Worm (Caenorhabditis elegans) whole organism, young adult: ENCODE measurements around the gene dao-2.
A peak's percentile ranks its signal among the peaks of the same experiment; 100 is the strongest.

Experiments
- B0035.1 ChIP-seq: sonication (generic microtip); optimal IDR thresholded peaks from 2 replicates; lab custom pipeline; 2016; ENCODE audit warnings: missing genetic modification characterization, mild to moderate bottlenecking, missing compliant biosample characterization, missing genotype, missing genetic modification reagents
- B0336.3 ChIP-seq: fragments of 200-800 bp; sonication (Bioruptor generic); IDR thresholded peaks from 2 replicates; pipeline ENCODE4 v1.3.6; 2022; ENCODE audit warnings: missing genetic modification characterization, missing compliant biosample characterization
- C06A6.2 ChIP-seq: fragments of 200-800 bp; sonication (Bioruptor generic); conservative IDR thresholded peaks from 2 replicates; pipeline ENCODE4 v1.3.6; 2022; ENCODE audit warnings: missing genetic modification characterization, missing compliant biosample characterization
- D2030.7 ChIP-seq: fragments of 200-800 bp; sonication (Bioruptor generic); IDR thresholded peaks from 2 replicates; pipeline ENCODE4 v1.3.6; 2022; ENCODE audit warnings: missing genetic modification reagents, missing genetic modification characterization, missing compliant biosample characterization
- F10E7.11 ChIP-seq: sonication (generic microtip); optimal IDR thresholded peaks from 2 replicates; lab custom pipeline; 2017; ENCODE audit warnings: mild to moderate bottlenecking, missing genetic modification characterization, moderate library complexity, missing compliant biosample characterization
- F23B12.7 ChIP-seq: sonication (generic microtip); optimal IDR thresholded peaks from 2 replicates; lab custom pipeline; 2017; ENCODE audit warnings: missing genetic modification characterization, mild to moderate bottlenecking, missing compliant biosample characterization, antibody characterized with exemption, moderate library complexity; ENCODE audit not compliant: insufficient read depth
- F33H1.4 ChIP-seq: fragments of 200-800 bp; sonication (Bioruptor generic); IDR thresholded peaks from 2 replicates; pipeline ENCODE4 v1.3.6; 2022; ENCODE audit warnings: missing genetic modification reagents, missing genetic modification characterization, missing compliant biosample characterization
- F37B4.10 ChIP-seq: fragments of 200-800 bp; sonication (Bioruptor generic); IDR thresholded peaks from 2 replicates; pipeline ENCODE4 v1.3.6; 2022; ENCODE audit warnings: missing genetic modification characterization, missing compliant biosample characterization
- F55B11.4 ChIP-seq: sonication (generic microtip); optimal IDR thresholded peaks from 2 replicates; lab custom pipeline; 2016; ENCODE audit warnings: missing compliant biosample characterization, missing genetic modification characterization, borderline replicate concordance; ENCODE audit not compliant: insufficient read depth
- F57A8.1 ChIP-seq: fragments of 200-800 bp; sonication (Bioruptor generic); optimal IDR thresholded peaks from 2 replicates; lab custom pipeline; 2018; ENCODE audit warnings: mild to moderate bottlenecking, missing genetic modification characterization, moderate library complexity, missing compliant biosample characterization
- F57C9.4 ChIP-seq: sonication (generic microtip); optimal IDR thresholded peaks from 2 replicates; lab custom pipeline; 2017; ENCODE audit warnings: mild to moderate bottlenecking, missing genetic modification characterization, missing compliant biosample characterization
- K12H6.12 ChIP-seq: fragments of 200-800 bp; sonication (Bioruptor generic); optimal IDR thresholded peaks from 2 replicates; lab custom pipeline; 2018; ENCODE audit warnings: mild to moderate bottlenecking, missing genetic modification characterization, missing compliant biosample characterization
- T07F8.4 ChIP-seq: sonication (generic microtip); optimal IDR thresholded peaks from 2 replicates; lab custom pipeline; 2016; ENCODE audit warnings: mild to moderate bottlenecking, missing genetic modification characterization, moderate library complexity, missing compliant biosample characterization
- Y53F4B.3 ChIP-seq: fragments of 200-800 bp; sonication (Bioruptor generic); IDR thresholded peaks from 2 replicates; pipeline ENCODE4 v1.3.6; 2022; ENCODE audit warnings: missing genetic modification reagents, missing genetic modification characterization, missing compliant biosample characterization
- Y56A3A.18 ChIP-seq: fragments of 200-800 bp; sonication (Bioruptor generic); IDR thresholded peaks from 2 replicates; pipeline ENCODE4 v1.3.6; 2022; ENCODE audit warnings: missing genetic modification reagents, missing genetic modification characterization, missing compliant biosample characterization
- Y79H2A.3 ChIP-seq: fragments of 200-800 bp; sonication (Bioruptor generic); conservative IDR thresholded peaks from 2 replicates; pipeline ENCODE4 v1.3.6; 2022; ENCODE audit warnings: missing genetic modification reagents, missing genetic modification characterization, missing compliant biosample characterization
- Y95B8A.8 ChIP-seq: fragments of 200-800 bp; sonication (Bioruptor generic); IDR thresholded peaks from 2 replicates; pipeline ENCODE4 v1.3.6; 2022; ENCODE audit warnings: missing genetic modification reagents, missing genetic modification characterization, missing compliant biosample characterization
- aptf-3 ChIP-seq: fragments of 200-800 bp; sonication (Bioruptor generic); IDR thresholded peaks from 2 replicates; pipeline ENCODE4 v1.3.6; 2022; ENCODE audit warnings: missing genetic modification characterization, missing compliant biosample characterization
- atf-7 ChIP-seq: sonication (generic microtip); optimal IDR thresholded peaks from 2 replicates; lab custom pipeline; 2017; ENCODE audit warnings: mild to moderate bottlenecking, missing genetic modification characterization, missing compliant biosample characterization
- attf-5 ChIP-seq: fragments of 200-800 bp; sonication (Bioruptor generic); optimal IDR thresholded peaks from 2 replicates; lab custom pipeline; 2018; ENCODE audit warnings: mild to moderate bottlenecking, missing genetic modification characterization, missing compliant biosample characterization
- bed-2 ChIP-seq: fragments of 200-800 bp; sonication (Bioruptor generic); IDR thresholded peaks from 2 replicates; pipeline ENCODE4 v1.3.6; 2022; ENCODE audit warnings: missing genetic modification reagents, missing genetic modification characterization, missing compliant biosample characterization
- cebp-2 ChIP-seq: fragments of 200-800 bp; sonication (Bioruptor generic); IDR thresholded peaks from 2 replicates; pipeline ENCODE4 v1.3.6; 2022; ENCODE audit warnings: missing genetic modification characterization, missing compliant biosample characterization
- ceh-100 ChIP-seq: fragments of 200-800 bp; sonication (Bioruptor generic); IDR thresholded peaks from 2 replicates; pipeline ENCODE4 v1.3.6; 2022; ENCODE audit warnings: missing genetic modification reagents, missing genetic modification characterization, missing compliant biosample characterization
- ceh-27 ChIP-seq: fragments of 200-800 bp; sonication (Bioruptor generic); optimal IDR thresholded peaks from 2 replicates; lab custom pipeline; 2018; ENCODE audit warnings: mild to moderate bottlenecking, missing genetic modification characterization, moderate library complexity, missing compliant biosample characterization
- ceh-40 ChIP-seq: fragments of 200-800 bp; sonication (Bioruptor generic); IDR thresholded peaks from 2 replicates; pipeline ENCODE4 v1.3.6; 2022; ENCODE audit warnings: missing genetic modification characterization, missing compliant biosample characterization
- ceh-91 ChIP-seq: fragments of 200-800 bp; sonication (Bioruptor generic); IDR thresholded peaks from 2 replicates; pipeline ENCODE4 v1.3.6; 2022; ENCODE audit warnings: missing genetic modification reagents, missing genetic modification characterization, missing compliant biosample characterization
- dpff-1 ChIP-seq: sonication (generic microtip); optimal IDR thresholded peaks from 2 replicates; lab custom pipeline; 2017; ENCODE audit warnings: mild to moderate bottlenecking, missing genetic modification characterization, missing compliant biosample characterization
- him-1 ChIP-seq: sonication (generic microtip); optimal IDR thresholded peaks from 2 replicates; lab custom pipeline; 2016; ENCODE audit warnings: missing genotype, missing genetic modification reagents, missing genetic modification characterization, missing compliant biosample characterization
- hmg-1.2 ChIP-seq: fragments of 200-800 bp; sonication (Bioruptor generic); IDR thresholded peaks from 2 replicates; pipeline ENCODE4 v1.3.6; 2022; ENCODE audit warnings: missing genetic modification reagents, missing genetic modification characterization, missing compliant biosample characterization
- hrde-1 ChIP-seq: sonication (generic microtip); optimal IDR thresholded peaks from 2 replicates; lab custom pipeline; 2016; ENCODE audit warnings: missing genetic modification characterization, mild to moderate bottlenecking, missing compliant biosample characterization, moderate library complexity, missing genotype, missing genetic modification reagents, borderline replicate concordance
- lin-26 ChIP-seq: fragments of 200-800 bp; sonication (Bioruptor generic); IDR thresholded peaks from 2 replicates; pipeline ENCODE4 v1.3.6; 2022; ENCODE audit warnings: missing genetic modification reagents, missing genetic modification characterization, missing compliant biosample characterization
- lin-35 ChIP-seq, 3 experiments: fragments of 150-350 bp in 2 of 3; sonication (generic microtip) in 1 of 3; optimal IDR thresholded peaks; 2 replicates each; lab custom pipeline; 2014 to 2018; ENCODE audit warnings: missing biosample characterization in 3 of 3, missing genetic modification characterization in 3 of 3, missing genetic modification reagents in 3 of 3
- lin-54 ChIP-seq: fragments of 200-800 bp; sonication (Bioruptor generic); optimal IDR thresholded peaks from 2 replicates; lab custom pipeline; 2018; ENCODE audit warnings: mild to moderate bottlenecking, missing genetic modification characterization, missing compliant biosample characterization
- mel-28 ChIP-seq: sonication (generic microtip); optimal IDR thresholded peaks from 2 replicates; lab custom pipeline; 2016; ENCODE audit warnings: borderline replicate concordance, mild to moderate bottlenecking, missing genetic modification characterization, missing compliant biosample characterization
- mes-4 ChIP-seq: sonication (generic microtip); optimal IDR thresholded peaks from 2 replicates; lab custom pipeline; 2016; ENCODE audit warnings: missing genotype, missing genetic modification characterization, missing compliant biosample characterization
- nfya-1 ChIP-seq: sonication (generic microtip); optimal IDR thresholded peaks from 2 replicates; lab custom pipeline; 2017; ENCODE audit warnings: antibody characterized with exemption, missing compliant biosample characterization, missing genetic modification characterization, borderline replicate concordance; ENCODE audit not compliant: insufficient read depth
- nfyb-1 ChIP-seq: fragments of 200-800 bp; sonication (Bioruptor generic); IDR thresholded peaks from 2 replicates; pipeline ENCODE4 v1.3.6; 2022; ENCODE audit warnings: missing genetic modification reagents, missing genetic modification characterization, missing compliant biosample characterization
- nhr-120 ChIP-seq: fragments of 200-800 bp; sonication (Bioruptor generic); IDR thresholded peaks from 2 replicates; pipeline ENCODE4 v1.3.6; 2022; ENCODE audit warnings: missing genetic modification characterization, missing compliant biosample characterization
- nhr-90 ChIP-seq: sonication (generic microtip); optimal IDR thresholded peaks from 2 replicates; lab custom pipeline; 2016; ENCODE audit warnings: missing genotype, mild to moderate bottlenecking, missing genetic modification characterization, missing compliant biosample characterization
- pha-4 ChIP-seq: fragments of 150-350 bp; sonication (generic microtip); optimal IDR thresholded peaks from 2 replicates; lab custom pipeline; 2014; ENCODE audit warnings: missing biosample characterization, missing genetic modification reagents, missing genetic modification characterization
- rcor-1 ChIP-seq: fragments of 200-800 bp; sonication (Bioruptor generic); IDR thresholded peaks from 2 replicates; pipeline ENCODE4 v1.3.6; 2022; ENCODE audit warnings: missing genetic modification reagents, missing genetic modification characterization, missing compliant biosample characterization
- rpc-1 ChIP-seq, 2 experiments: fragments of 150-350 bp in 1 of 2; sonication (generic microtip) in 1 of 2; optimal IDR thresholded peaks; 2 replicates each; lab custom pipeline; 2014 to 2018; ENCODE audit warnings: missing biosample characterization in 1 of 2, missing genetic modification characterization in 1 of 2, missing genetic modification reagents in 1 of 2, missing genotype in 1 of 2
- snpc-4 ChIP-seq, 5 experiments: fragments of 150-350 bp in 1 of 5; sonication (generic microtip) in 4 of 5; optimal IDR thresholded peaks; 2 replicates each; lab custom pipeline; 2014 to 2018; ENCODE audit warnings: missing genetic modification characterization in 5 of 5, missing biosample characterization in 3 of 5, antibody characterized with exemption in 2 of 5, mild to moderate bottlenecking in 2 of 5, missing compliant biosample characterization in 2 of 5, missing genotype in 2 of 5, moderate library complexity in 2 of 5, missing genetic modification reagents in 1 of 5
- somi-1 ChIP-seq: fragments of 200-800 bp; sonication (Bioruptor generic); optimal IDR thresholded peaks from 2 replicates; lab custom pipeline; 2018; ENCODE audit warnings: mild to moderate bottlenecking, missing genetic modification characterization, missing compliant biosample characterization
- unc-130 ChIP-seq: sonication (generic microtip); optimal IDR thresholded peaks from 2 replicates; lab custom pipeline; 2016; ENCODE audit warnings: missing genetic modification reagents, missing genetic modification characterization, missing compliant biosample characterization
- zfh-2 ChIP-seq: fragments of 200-800 bp; sonication (Bioruptor generic); conservative IDR thresholded peaks from 2 replicates; pipeline ENCODE4 v1.3.6; 2022; ENCODE audit warnings: missing genetic modification reagents, missing genetic modification characterization, missing compliant biosample characterization
- zim-3 ChIP-seq: sonication (generic microtip); optimal IDR thresholded peaks from 2 replicates; lab custom pipeline; 2017; ENCODE audit warnings: mild to moderate bottlenecking, missing genetic modification characterization, moderate library complexity, missing compliant biosample characterization
- ztf-18 ChIP-seq: sonication (generic microtip); optimal IDR thresholded peaks from 2 replicates; lab custom pipeline; 2016; ENCODE audit warnings: missing genotype, mild to moderate bottlenecking, missing genetic modification characterization, missing compliant biosample characterization

Gene dao-2

DNA sequence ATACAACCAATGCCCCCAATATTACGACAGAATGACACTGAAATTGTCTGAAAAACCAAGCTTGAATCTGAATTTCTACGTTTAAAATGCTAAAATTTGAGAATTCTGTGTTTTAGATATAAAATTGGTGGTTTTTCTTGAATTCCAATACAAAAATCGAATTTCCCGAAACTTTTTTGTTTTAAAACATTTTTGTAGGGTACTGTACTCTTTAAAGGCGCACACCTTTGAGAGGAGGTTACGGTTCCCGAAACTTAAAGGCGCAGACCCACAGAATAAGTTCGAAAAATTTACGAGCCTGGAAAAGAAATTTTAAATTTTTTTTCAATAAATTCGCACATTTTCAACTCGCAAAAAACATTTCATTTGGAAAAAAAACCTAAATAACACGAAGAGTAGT lies 41.9 kb downstream of the dao-2 start (continued):
- TF ChIP-seq Y56A3A.18: no peak
- peak; percentile 80 for TF ChIP-seq D2030.7 (GFP tag; lab: Robert Waterston, UW)
- no peak for TF ChIP-seq Y79H2A.3 (GFP tag; lab: Robert Waterston, UW)
- no peak for TF ChIP-seq hrde-1 (tag; lab: Kevin White, UChicago)
- no peak for TF ChIP-seq attf-5
- TF ChIP-seq him-1 (tag; lab: Kevin White, UChicago): peak; percentile 21
- no peak for TF ChIP-seq ceh-27 (GFP tag; lab: Kevin White, UChicago)
- no peak for TF ChIP-seq K12H6.12 (tag; lab: Kevin White, UChicago)
- no peak for TF ChIP-seq B0336.3
- no peak for TF ChIP-seq nhr-120 (GFP tag; lab: Robert Waterston, UW)
- no peak for TF ChIP-seq rpc-1 (optimal IDR thresholded peaks at IDR 0.05; lab: Kevin White, UChicago)
- TF ChIP-seq rpc-1 (tag; optimal IDR thresholded peaks at IDR 0.05; lab: Kevin White, UChicago): no peak
- TF ChIP-seq aptf-3 (GFP tag; lab: Robert Waterston, UW): no peak
- no peak for TF ChIP-seq F57C9.4 (tag; lab: Kevin White, UChicago)
- no peak for TF ChIP-seq nfya-1 (tag; lab: Kevin White, UChicago)
- no peak for TF ChIP-seq F55B11.4
- no peak for TF ChIP-seq mel-28
- no peak for TF ChIP-seq F10E7.11 (tag; lab: Kevin White, UChicago)
- TF ChIP-seq zim-3 (tag; lab: Kevin White, UChicago): no peak
- TF ChIP-seq Y53F4B.3 (GFP tag; lab: Robert Waterston, UW): no peak
- TF ChIP-seq zfh-2 (GFP tag; lab: Robert Waterston, UW): no peak
- no peak for TF ChIP-seq dpff-1 (tag; lab: Kevin White, UChicago)
- TF ChIP-seq unc-130 (GFP tag; lab: Kevin White, UChicago): no peak
- no peak for TF ChIP-seq F37B4.10 (GFP tag; lab: Robert Waterston, UW)
- TF ChIP-seq T07F8.4 (tag; lab: Kevin White, UChicago): no peak
- TF ChIP-seq hmg-1.2 (GFP tag; lab: Robert Waterston, UW): peak; percentile 21; the same call in 1 of the 2 replicates
- TF ChIP-seq atf-7 (tag; lab: Kevin White, UChicago): no peak
- TF ChIP-seq Y95B8A.8 (GFP tag; lab: Robert Waterston, UW): no peak
- TF ChIP-seq rcor-1 (GFP tag; lab: Robert Waterston, UW): peak; percentile 35; the same call in 1 of the 2 replicates
- no peak for TF ChIP-seq B0035.1 (tag; lab: Kevin White, UChicago)
- TF ChIP-seq ceh-100 (GFP tag; lab: Robert Waterston, UW): no peak
- no peak for TF ChIP-seq nfyb-1 (GFP tag; lab: Robert Waterston, UW)
- TF ChIP-seq ceh-40 (GFP tag; lab: Robert Waterston, UW): no peak
- TF ChIP-seq F33H1.4 (GFP tag; lab: Robert Waterston, UW): peak; percentile 73
- TF ChIP-seq F57A8.1 (GFP tag; lab: Kevin White, UChicago): no peak
- TF ChIP-seq ceh-91 (GFP tag; lab: Robert Waterston, UW): peak; percentile 83
- no peak for TF ChIP-seq F23B12.7
- TF ChIP-seq cebp-2: no peak
- TF ChIP-seq lin-26: no peak
- no peak for TF ChIP-seq snpc-4 (GFP tag; optimal IDR thresholded peaks at IDR 0.05; lab: Kevin White, UChicago)
- TF ChIP-seq snpc-4 (tag; optimal IDR thresholded peaks at IDR 0.05; lab: Kevin White, UChicago): no peak
- no peak for TF ChIP-seq lin-35 (GFP tag; optimal IDR thresholded peaks at IDR 0.05; lab: Kevin White, UChicago)
- no peak for TF ChIP-seq C06A6.2
- no peak for TF ChIP-seq somi-1 (GFP tag; lab: Kevin White, UChicago)
- no peak for TF ChIP-seq mes-4 (tag; lab: Kevin White, UChicago)
- no peak for TF ChIP-seq pha-4 (tag; lab: Kevin White, UChicago)
- no peak for TF ChIP-seq ztf-18 (tag; lab: Kevin White, UChicago)
- TF ChIP-seq lin-54 (GFP tag; lab: Kevin White, UChicago): no peak
- no peak for TF ChIP-seq bed-2
- no peak for TF ChIP-seq nhr-90
